Fruit fly (Drosophila melanogaster): Measurements from ENCODE around the gene CG32106.

Gene CG32106

dm6 chr3L:12745121-12745770, 33.3 kb downstream of the CG32106 start, which contains the start of gene CG32109:
CG32109 (plus strand) TSS chr3L:12745344.
- no peak for TF ChIP-seq noc (tag; optimal IDR thresholded peaks at IDR 0.05)

dm6 chr3L:12741608-12742007, 36.9 kb downstream of the CG32106 start, which contains the start of gene CG32112:
CG32112 (plus strand) TSS chr3L:12741718.
- TF ChIP-seq noc (tag; optimal IDR thresholded peaks at IDR 0.05): no peak

DNA sequence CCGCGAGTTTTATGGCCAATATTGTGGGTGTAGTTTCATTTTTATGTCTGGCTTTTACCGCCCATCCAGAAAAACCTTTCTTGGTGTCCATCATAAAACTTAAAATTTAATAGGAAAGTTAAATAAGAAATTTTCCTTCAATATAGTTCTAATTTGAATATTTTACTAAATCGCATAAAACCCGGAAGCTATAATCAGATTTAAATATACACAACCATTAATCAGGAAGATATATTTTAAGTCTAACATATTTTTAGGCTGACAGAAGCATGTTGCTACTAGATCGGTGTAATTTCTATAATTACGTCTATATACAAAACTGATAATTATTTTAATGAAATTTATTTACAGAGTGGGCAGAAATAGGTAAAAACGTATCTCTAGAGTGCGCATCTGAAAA, 42.8 kb downstream of the CG32106 start:
- TF ChIP-seq noc (tag; optimal IDR thresholded peaks at IDR 0.05): no peak

DNA sequence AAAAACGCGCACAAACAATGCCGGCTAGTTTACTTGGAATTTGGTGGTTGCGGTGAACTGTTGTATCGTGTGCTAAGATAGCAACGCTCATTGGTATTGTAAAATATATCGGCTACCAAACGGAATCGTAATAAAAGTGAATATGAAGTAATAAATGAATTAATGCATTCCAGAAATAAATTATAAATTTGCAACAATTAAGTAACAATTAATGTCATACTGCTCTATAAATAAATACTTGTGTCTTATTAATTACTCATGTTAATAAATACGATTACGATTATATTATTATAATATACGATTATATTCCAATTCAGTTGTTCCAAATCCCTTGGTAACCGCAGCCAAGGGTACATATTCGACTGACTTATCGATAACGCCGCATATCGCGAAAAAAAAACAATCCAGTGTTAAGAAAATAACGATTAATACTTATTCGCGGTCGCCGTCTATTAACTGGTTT, 43.9 kb downstream of the CG32106 start, which contains the start of the genes SmD1 and Ptp69D:
TSS of gene SmD1 (minus strand) at position 62 of the 463 bp plus-strand sequence.
TSS of gene Ptp69D (plus strand) at position 396 of the 463 bp plus-strand sequence.
- no peak for TF ChIP-seq noc (tag; optimal IDR thresholded peaks at IDR 0.05)

- no peak for TF ChIP-seq noc (tag; optimal IDR thresholded peaks at IDR 0.05)
Measured at dm6 chr3L:12732742-12733141, 45.8 kb downstream of the CG32106 start.

DNA sequence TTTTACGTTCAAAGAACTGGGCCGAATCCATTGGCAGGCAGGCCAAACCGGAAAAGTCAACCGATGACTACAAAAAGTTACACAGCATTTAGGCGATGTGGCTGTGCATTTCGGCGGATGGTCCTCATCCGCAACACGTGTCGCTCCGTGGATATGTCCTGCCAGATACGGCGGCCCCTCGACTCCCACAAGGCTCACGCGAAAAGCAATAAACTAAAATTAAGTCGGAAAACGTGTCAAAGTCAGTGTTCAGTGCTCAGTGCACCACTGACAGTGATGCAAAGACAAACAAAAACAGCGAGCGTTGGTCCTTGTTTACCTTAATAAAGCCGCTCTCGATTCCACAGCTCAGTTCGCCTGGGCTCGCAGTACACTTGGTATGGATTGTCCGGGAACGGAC, 48.9 kb downstream of the CG32106 start:
- TF ChIP-seq noc (tag; optimal IDR thresholded peaks at IDR 0.05): no peak

- no peak for TF ChIP-seq noc (tag; optimal IDR thresholded peaks at IDR 0.05)
Measured at dm6 chr3L:12727212-12727611, 51.3 kb downstream of the CG32106 start.

- TF ChIP-seq noc (tag; optimal IDR thresholded peaks at IDR 0.05): no peak
Measured at dm6 chr3L:12725749-12726148, 52.8 kb downstream of the CG32106 start.
